Worm (Caenorhabditis elegans) whole organism, dauer: ENCODE data around the gene tlp-1.

Source experiments
- unc-62 ChIP-seq: sonication (generic microtip); optimal IDR thresholded peaks from 2 replicates; lab custom pipeline; 2017; ENCODE audit warnings: missing biosample characterization, missing genetic modification reagents, missing genetic modification characterization

Gene tlp-1

ce11 chrIV:13703828-13704425, at the start of gene tlp-1:
Gene tlp-1, minus strand, starts transcription at chrIV:13704082.
- TF ChIP-seq unc-62 (GFP tag; lab: Kevin White, UChicago): no peak

ce11 chrIV:13750033-13750432, 46.2 kb upstream of the tlp-1 start, which contains the start of gene sorb-1:
Gene sorb-1, plus strand, starts transcription at chrIV:13750333.
- no peak for TF ChIP-seq unc-62 (GFP tag; lab: Kevin White, UChicago)

ce11 chrIV:13748798-13749197, 44.9 kb upstream of the tlp-1 start:
- no peak for TF ChIP-seq unc-62 (GFP tag; lab: Kevin White, UChicago)

DNA sequence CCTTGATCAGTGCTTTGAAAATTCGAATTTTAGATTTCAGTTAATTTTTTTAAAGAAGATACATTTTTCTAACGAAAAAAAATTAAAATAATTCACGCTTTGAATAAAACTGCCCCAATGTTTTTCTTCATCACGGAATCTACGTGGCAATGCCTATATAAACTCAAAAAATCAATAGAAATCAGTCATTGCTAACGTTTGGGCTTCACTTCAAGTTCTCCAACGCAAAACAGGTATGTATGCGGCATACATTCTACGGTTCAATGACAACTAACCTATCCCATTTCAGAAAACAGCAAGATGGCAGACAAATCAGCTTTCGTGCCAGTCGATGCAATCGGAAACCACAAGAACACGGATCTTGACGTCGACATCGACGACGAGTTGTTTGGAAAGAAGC, 41.5 kb upstream of the tlp-1 start, which contains the start of gene C47A4.5:
Gene C47A4.5, plus strand, starts transcription at position 301 of the 400 bp plus-strand sequence.
- TF ChIP-seq unc-62 (GFP tag; lab: Kevin White, UChicago): no peak

DNA sequence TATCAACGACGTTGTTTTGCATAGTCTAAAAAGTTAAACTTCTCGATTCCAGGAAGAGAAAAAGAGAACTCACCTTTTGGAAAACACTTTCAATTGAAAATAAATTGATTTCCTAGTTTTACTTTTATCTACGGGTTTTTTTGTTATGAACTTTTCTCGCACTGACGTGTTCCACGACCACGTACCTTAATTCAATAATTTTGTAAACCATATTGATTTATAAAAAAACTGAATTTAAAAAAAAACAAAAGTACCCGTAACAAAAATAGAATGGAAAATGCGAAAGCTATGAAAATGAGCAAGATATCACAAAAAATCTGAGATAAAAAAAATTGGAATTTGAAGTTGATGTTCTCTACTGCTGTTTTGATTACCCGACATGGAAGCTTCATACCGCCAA, 38.4 kb upstream of the tlp-1 start, which contains the start of gene C47A4.3:
Gene C47A4.3, minus strand, starts transcription at position 101 of the 400 bp plus-strand sequence.
- no peak for TF ChIP-seq unc-62 (GFP tag; lab: Kevin White, UChicago)

- no peak for TF ChIP-seq unc-62 (GFP tag; lab: Kevin White, UChicago)
Measured at ce11 chrIV:13727865-13728264, 24.0 kb upstream of the tlp-1 start.

DNA sequence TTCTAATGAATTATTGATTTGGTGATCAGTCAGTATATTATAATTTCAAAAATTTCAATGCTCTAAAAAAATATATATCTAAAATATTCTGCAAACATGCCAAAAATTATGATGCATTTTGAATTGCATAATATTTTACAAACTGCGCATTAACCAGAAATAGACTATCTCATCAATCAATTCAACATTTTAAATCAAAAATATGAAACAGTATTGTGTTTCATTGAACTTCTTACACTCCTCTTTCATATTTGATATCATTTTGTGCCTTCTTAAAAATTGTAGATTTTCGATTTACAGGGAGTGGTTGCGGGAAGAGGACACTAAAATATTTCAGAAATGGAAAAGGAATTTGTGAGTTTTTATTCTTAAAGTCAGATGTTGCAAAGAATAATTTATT, 22.7 kb upstream of the tlp-1 start, which contains the start of gene ent-4:
Gene ent-4, plus strand, starts transcription at position 301 of the 400 bp plus-strand sequence.
- TF ChIP-seq unc-62 (GFP tag; lab: Kevin White, UChicago): no peak

- TF ChIP-seq unc-62 (GFP tag; lab: Kevin White, UChicago): no peak
Measured at ce11 chrIV:13725201-13725600, 21.3 kb upstream of the tlp-1 start.

ce11 chrIV:13721000-13721399, 17.1 kb upstream of the tlp-1 start:
- TF ChIP-seq unc-62 (GFP tag; lab: Kevin White, UChicago): no peak

ce11 chrIV:13718918-13719317, 15.0 kb upstream of the tlp-1 start:
- TF ChIP-seq unc-62 (GFP tag; lab: Kevin White, UChicago): no peak

DNA sequence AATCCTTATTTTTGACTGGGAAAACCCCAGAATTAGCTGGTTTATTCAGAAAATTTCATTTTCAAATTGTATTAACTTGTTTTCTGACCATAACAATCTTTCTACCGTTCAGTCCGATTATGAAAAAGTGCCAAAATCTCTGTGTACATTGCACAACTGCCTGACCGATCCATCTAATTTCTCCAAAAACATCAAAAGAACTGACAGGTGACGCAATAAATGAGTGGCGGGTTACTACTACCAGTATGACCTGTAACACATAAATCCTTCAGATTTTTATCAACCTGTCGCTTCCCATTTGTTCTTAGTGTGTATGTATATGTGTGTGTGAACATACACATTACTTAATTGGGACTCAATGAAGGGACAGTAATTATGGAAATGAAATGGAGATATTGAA, 12.9 kb upstream of the tlp-1 start:
- TF ChIP-seq unc-62 (GFP tag; lab: Kevin White, UChicago): no peak

DNA sequence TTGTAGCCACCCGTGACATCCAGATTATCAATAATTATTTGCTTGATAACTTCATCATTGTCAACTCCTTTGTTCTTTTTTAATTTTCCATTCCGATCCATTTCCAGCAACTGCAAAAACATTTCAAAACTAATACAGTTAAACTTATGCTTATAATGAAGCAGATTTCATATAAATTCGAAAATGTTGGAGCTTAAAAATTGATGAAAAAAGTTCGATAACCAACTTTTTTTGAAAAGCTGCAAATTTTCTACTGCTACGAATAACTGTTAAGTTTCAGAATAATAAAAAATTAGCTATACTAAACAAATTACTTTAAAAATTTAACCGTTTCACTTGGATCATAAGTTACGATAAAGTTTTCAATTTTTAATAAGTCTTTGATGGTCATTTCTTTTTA, 12.4 kb upstream of the tlp-1 start, which contains the start of gene C47A4.1:
Gene C47A4.1, minus strand, starts transcription at position 101 of the 400 bp plus-strand sequence.
- TF ChIP-seq unc-62 (GFP tag; lab: Kevin White, UChicago): no peak

DNA sequence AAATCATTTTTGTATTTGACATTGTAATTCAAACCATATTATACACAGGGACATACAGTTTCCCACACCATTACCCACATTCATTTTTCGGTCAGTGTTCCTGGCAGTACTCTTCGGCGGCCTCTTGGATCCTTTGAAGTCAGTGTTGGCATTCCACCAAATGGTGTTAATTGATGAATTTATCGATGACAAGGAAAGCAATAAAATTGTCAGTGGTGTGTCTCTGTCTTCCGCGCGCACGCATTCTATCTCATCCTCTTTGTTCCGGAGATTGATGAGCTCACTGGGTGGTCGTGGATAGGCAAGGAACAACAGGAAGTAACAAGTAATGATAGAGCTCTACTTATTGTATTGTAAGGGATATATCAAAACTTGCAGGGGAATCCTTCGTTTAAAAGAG, 6.5 kb upstream of the tlp-1 start:
- TF ChIP-seq unc-62 (GFP tag; lab: Kevin White, UChicago): no peak

ce11 chrIV:13709069-13709640, 5.3 kb upstream of the tlp-1 start:
- no peak for TF ChIP-seq unc-62 (GFP tag; lab: Kevin White, UChicago)

- TF ChIP-seq unc-62 (GFP tag; lab: Kevin White, UChicago): no peak
Measured at ce11 chrIV:13707894-13708293, 4.0 kb upstream of the tlp-1 start.

DNA sequence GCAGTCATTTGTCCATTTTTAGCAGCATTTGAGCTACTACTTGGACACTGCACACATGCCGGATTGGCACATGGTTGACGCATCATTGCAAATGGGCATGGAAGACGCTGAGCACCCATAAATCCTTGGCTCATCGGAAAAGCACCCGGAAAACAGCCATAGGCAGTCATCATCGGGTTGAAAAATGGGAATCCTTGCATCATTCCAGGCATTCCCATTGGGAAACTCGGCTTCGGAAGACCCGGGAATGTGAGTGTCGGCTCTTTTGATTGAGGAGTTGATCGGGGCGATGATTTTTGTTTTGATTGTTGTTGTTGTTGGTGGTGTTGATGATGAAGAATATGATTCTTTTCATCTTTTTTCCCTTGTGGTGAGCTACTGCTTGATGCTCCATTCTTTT, 1.2 kb downstream of the tlp-1 start:
- no peak for TF ChIP-seq unc-62 (GFP tag; lab: Kevin White, UChicago)

- no peak for TF ChIP-seq unc-62 (GFP tag; lab: Kevin White, UChicago)
Measured at ce11 chrIV:13701472-13701871, 2.4 kb downstream of the tlp-1 start.
